Fruit fly (Drosophila melanogaster) S2 (cell line): ENCODE results near the gene Sry-beta.

Experiments
- CG8478 ChIP-seq: fragments of >200 bp; optimal IDR thresholded peaks from 2 replicates; lab custom pipeline; 2018
- CTCF ChIP-seq, 2 experiments: fragments of >200 bp; optimal IDR thresholded peaks; 2 replicates each; lab custom pipeline; 2018

- TF ChIP-seq CG8478 = no peak
- TF ChIP-seq CTCF (optimal IDR thresholded peaks at IDR 0.05; lab: Kevin White, UChicago) = no peak
Measured at dm6 chr3R:30055915-30056544, 16.5 kb downstream of the Sry-beta start, which contains the start of the genes Rpp14b and spn-A.
